Worm (Caenorhabditis elegans): Measurements from ENCODE around the gene Y73B6BL.47.

DNA sequence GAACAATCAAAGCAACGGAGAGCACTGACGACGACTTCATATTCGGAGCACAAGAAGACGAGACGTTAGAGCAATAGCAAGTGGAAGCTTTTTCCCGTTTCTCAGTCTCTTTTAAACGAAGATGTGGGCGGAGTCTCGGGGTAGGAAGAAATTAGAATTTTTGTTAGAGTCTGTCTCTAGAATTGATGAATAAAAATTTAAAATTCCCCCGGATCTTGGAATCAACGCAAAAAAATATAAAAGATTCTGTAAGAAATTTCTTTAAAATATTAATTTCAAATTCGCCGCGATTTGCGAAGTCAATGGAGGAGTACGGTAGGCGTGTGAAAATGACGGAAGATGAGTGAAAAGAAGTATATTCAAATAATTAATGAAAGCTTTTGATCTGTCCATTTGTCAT is 51.7 kb downstream of the Y73B6BL.47 start, which contains the start of gene nlp-71:
- TF ChIP-seq dve-1 (tag; optimal IDR thresholded peaks at IDR 0.05) (no peak), sox-2 (GFP tag; IDR thresholded peaks at IDR 0.05) (no peak), dmd-4 (tag; optimal IDR thresholded peaks at IDR 0.05; ENCODE audit: borderline replicate concordance) (no peak), pat-9 (tag; optimal IDR thresholded peaks at IDR 0.05) (no peak), fkh-10 (GFP tag; optimal IDR thresholded peaks at IDR 0.05) (no peak), hlh-15 (tag; optimal IDR thresholded peaks at IDR 0.05) (no peak), zip-5 (tag; optimal IDR thresholded peaks at IDR 0.05) (no peak), pax-1 (tag; optimal IDR thresholded peaks at IDR 0.05) (no peak)

All from whole organism, late embryonic.